Worm (Caenorhabditis elegans) whole organism, mixed stage, embryonic: ENCODE data around the gene iglr-1.

Experiments used
- M03D4.4 ChIP-seq: sonication (generic microtip); optimal IDR thresholded peaks from 2 replicates; lab custom pipeline; 2017; ENCODE audit warnings: mild to moderate bottlenecking, missing genetic modification characterization, missing compliant biosample characterization
- bed-3 ChIP-seq: fragments of 200-800 bp; sonication (Bioruptor generic); optimal IDR thresholded peaks from 3 replicates; lab custom pipeline; 2018; ENCODE audit warnings: mild to moderate bottlenecking, missing genetic modification characterization, moderate library complexity, missing compliant biosample characterization
- blmp-1 ChIP-seq: fragments of 150-350 bp; optimal IDR thresholded peaks from 2 replicates; lab custom pipeline; 2014; ENCODE audit warnings: missing biosample characterization, missing genetic modification characterization
- ceh-39 ChIP-seq: fragments of 150-350 bp; optimal IDR thresholded peaks from 2 replicates; lab custom pipeline; 2014; ENCODE audit warnings: missing biosample characterization, missing genetic modification characterization
- ceh-83 ChIP-seq: fragments of 200-800 bp; sonication (Bioruptor generic); optimal IDR thresholded peaks from 2 replicates; lab custom pipeline; 2018; ENCODE audit warnings: mild to moderate bottlenecking, missing genetic modification characterization, missing compliant biosample characterization
- ces-1 ChIP-seq: fragments of 150-350 bp; optimal IDR thresholded peaks from 2 replicates; lab custom pipeline; 2014; ENCODE audit warnings: missing biosample characterization, missing genetic modification reagents, missing genetic modification characterization
- drap-1 ChIP-seq: fragments of 200-800 bp; sonication (Bioruptor generic); optimal IDR thresholded peaks from 3 replicates; lab custom pipeline; 2018; ENCODE audit warnings: mild to moderate bottlenecking, missing genetic modification characterization, missing compliant biosample characterization
- elt-1 ChIP-seq: sonication (generic microtip); optimal IDR thresholded peaks from 2 replicates; lab custom pipeline; 2017; ENCODE audit warnings: missing genetic modification characterization, mild to moderate bottlenecking, missing compliant biosample characterization, antibody characterized with exemption, moderate library complexity, borderline replicate concordance; ENCODE audit not compliant: insufficient read depth
- elt-3 ChIP-seq: fragments of 150-350 bp; optimal IDR thresholded peaks from 2 replicates; lab custom pipeline; 2014; ENCODE audit warnings: missing biosample characterization, missing genetic modification characterization
- hlh-1 ChIP-seq: fragments of 150-350 bp; optimal IDR thresholded peaks from 2 replicates; lab custom pipeline; 2014; ENCODE audit warnings: missing biosample characterization, missing genetic modification reagents, missing genetic modification characterization
- lin-13 ChIP-seq: fragments of 150-350 bp; optimal IDR thresholded peaks from 2 replicates; lab custom pipeline; 2014; ENCODE audit warnings: missing biosample characterization, missing genetic modification characterization
- lin-32 ChIP-seq: fragments of 200-800 bp; sonication (Bioruptor generic); optimal IDR thresholded peaks from 2 replicates; lab custom pipeline; 2018; ENCODE audit warnings: mild to moderate bottlenecking, missing genetic modification characterization, missing compliant biosample characterization
- lsy-2 ChIP-seq: fragments of 150-350 bp; optimal IDR thresholded peaks from 2 replicates; lab custom pipeline; 2014; ENCODE audit warnings: missing biosample characterization, missing genetic modification characterization
- mab-5 ChIP-seq: fragments of 150-350 bp; optimal IDR thresholded peaks from 2 replicates; lab custom pipeline; 2014; ENCODE audit warnings: missing biosample characterization, missing genetic modification characterization
- mep-1 ChIP-seq: fragments of 150-350 bp; optimal IDR thresholded peaks from 2 replicates; lab custom pipeline; 2017; ENCODE audit warnings: missing biosample characterization, missing genetic modification reagents, missing genetic modification characterization, inconsistent platforms
- mls-2 ChIP-seq: sonication (generic microtip); optimal IDR thresholded peaks from 2 replicates; lab custom pipeline; 2016; ENCODE audit warnings: mild to moderate bottlenecking, missing genetic modification characterization, moderate library complexity, missing compliant biosample characterization
- nhr-12 ChIP-seq: fragments of 150-350 bp; optimal IDR thresholded peaks from 2 replicates; lab custom pipeline; 2014; ENCODE audit warnings: missing biosample characterization, missing genetic modification characterization
- nhr-2 ChIP-seq: fragments of 150-350 bp; optimal IDR thresholded peaks from 2 replicates; lab custom pipeline; 2014; ENCODE audit warnings: missing biosample characterization, missing genetic modification characterization
- nhr-237 ChIP-seq: fragments of 150-350 bp; optimal IDR thresholded peaks from 2 replicates; lab custom pipeline; 2014; ENCODE audit warnings: missing biosample characterization, missing genetic modification characterization
- nhr-28 ChIP-seq: fragments of 150-350 bp; optimal IDR thresholded peaks from 2 replicates; lab custom pipeline; 2014; ENCODE audit warnings: missing biosample characterization, missing genetic modification characterization
- nhr-76 ChIP-seq: sonication (generic microtip); optimal IDR thresholded peaks from 2 replicates; lab custom pipeline; 2017; ENCODE audit warnings: missing biosample characterization, missing genetic modification characterization
- pha-4 ChIP-seq: fragments of 150-350 bp; optimal IDR thresholded peaks from 2 replicates; lab custom pipeline; 2018; ENCODE audit warnings: missing biosample characterization, missing genetic modification reagents, missing genetic modification characterization
- sem-2 ChIP-seq: fragments of 200-800 bp; sonication (Bioruptor generic); optimal IDR thresholded peaks from 2 replicates; lab custom pipeline; 2018; ENCODE audit warnings: mild to moderate bottlenecking, missing genetic modification characterization, missing compliant biosample characterization
- snpc-4 ChIP-seq: fragments of 150-350 bp; optimal IDR thresholded peaks from 2 replicates; lab custom pipeline; 2014; ENCODE audit warnings: missing biosample characterization, missing genetic modification characterization
- sptf-1 ChIP-seq: sonication (generic microtip); optimal IDR thresholded peaks from 2 replicates; lab custom pipeline; 2017; ENCODE audit warnings: mild to moderate bottlenecking, missing genetic modification characterization, moderate library complexity, missing compliant biosample characterization
- tbx-8 ChIP-seq: fragments of 200-800 bp; sonication (Bioruptor generic); optimal IDR thresholded peaks from 2 replicates; lab custom pipeline; 2018; ENCODE audit warnings: mild to moderate bottlenecking, missing genetic modification characterization, moderate library complexity, missing compliant biosample characterization
- unc-120 ChIP-seq: sonication (generic microtip); optimal IDR thresholded peaks from 2 replicates; lab custom pipeline; 2017; ENCODE audit warnings: missing genetic modification characterization, missing compliant biosample characterization; ENCODE audit not compliant: poor library complexity, severe bottlenecking
- unc-39 ChIP-seq: fragments of 150-350 bp; optimal IDR thresholded peaks from 2 replicates; lab custom pipeline; 2014; ENCODE audit warnings: missing biosample characterization, missing genetic modification characterization
- unc-62 ChIP-seq: fragments of 150-350 bp; optimal IDR thresholded peaks from 2 replicates; lab custom pipeline; 2014; ENCODE audit warnings: missing biosample characterization, missing genetic modification reagents, missing genetic modification characterization
- ztf-11 ChIP-seq: fragments of 150-350 bp; optimal IDR thresholded peaks from 2 replicates; lab custom pipeline; 2014; ENCODE audit warnings: missing biosample characterization, missing genetic modification characterization

iglr-1 gene

DNA sequence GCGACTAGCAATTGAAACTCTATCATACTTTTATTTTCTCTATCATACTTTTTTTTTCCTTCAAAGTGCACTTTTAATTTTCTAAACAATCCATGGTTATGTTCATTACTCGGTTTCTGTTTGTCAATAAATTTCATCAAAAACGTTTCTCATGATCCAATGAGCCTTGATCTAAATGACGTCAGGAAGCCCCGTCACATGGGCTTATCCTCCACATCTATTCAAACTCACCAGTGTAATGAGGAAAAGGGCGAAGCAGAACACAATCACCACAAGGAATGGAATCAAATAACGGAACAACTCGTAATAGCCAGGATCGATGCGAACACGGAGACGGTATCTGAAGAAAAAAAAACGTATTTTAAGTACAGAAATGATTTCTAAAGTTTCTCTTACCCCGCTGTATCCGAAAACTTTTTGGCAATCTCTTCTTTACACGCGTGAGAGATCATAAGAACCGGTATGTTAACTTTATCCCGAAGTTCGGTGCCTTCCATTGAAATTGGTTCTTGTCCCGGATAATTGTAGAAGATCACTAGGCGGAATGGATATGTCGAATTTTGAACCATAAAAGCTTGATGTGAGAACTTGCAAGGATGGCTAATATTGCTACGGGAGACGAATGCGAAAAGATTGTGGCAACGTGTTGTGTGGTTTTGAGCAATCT is 48.0 kb upstream of the iglr-1 start:
- TF ChIP-seq nhr-2 (tag; lab: Kevin White, UChicago) (no peak), hlh-1 (tag; lab: Kevin White, UChicago) (no peak), nhr-12 (no peak), lsy-2 (no peak), ces-1 (no peak), snpc-4 (no peak)
- TF ChIP-seq, all 35 proteins: peak for 0

DNA sequence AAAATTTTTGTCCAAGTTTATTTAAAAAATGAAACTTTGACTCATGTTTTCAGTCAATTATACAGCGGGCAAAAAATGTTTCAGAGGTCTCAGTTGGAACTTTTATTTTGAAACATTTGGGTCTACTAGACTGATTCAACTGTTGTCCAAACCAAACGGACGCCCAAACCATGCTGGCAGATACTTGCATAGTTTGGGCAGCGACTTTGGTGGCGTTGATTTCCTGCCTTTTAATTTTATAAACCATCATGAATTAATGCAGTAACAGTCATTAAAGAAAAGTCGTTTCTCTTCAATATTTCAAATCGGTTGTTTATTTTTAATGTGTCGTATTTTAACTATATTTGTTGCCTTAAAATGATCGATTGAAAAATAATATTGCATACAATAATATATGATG is 45.1 kb upstream of the iglr-1 start:
- TF ChIP-seq unc-62 (GFP tag; lab: Kevin White, UChicago): no peak
- TF ChIP-seq M03D4.4: no peak
- no peak for TF ChIP-seq ceh-83
- TF ChIP-seq lin-32 (GFP tag; lab: Kevin White, UChicago): no peak
- TF ChIP-seq elt-3 (tag; lab: Kevin White, UChicago): no peak
- TF ChIP-seq elt-1 (tag; lab: Kevin White, UChicago): no peak
- no peak for TF ChIP-seq nhr-28
- no peak for TF ChIP-seq unc-120 (tag; lab: Kevin White, UChicago)
- no peak for TF ChIP-seq unc-39
- no peak for TF ChIP-seq ceh-39 (tag; lab: Kevin White, UChicago)
- no peak for TF ChIP-seq lsy-2
- TF ChIP-seq sptf-1 (tag; lab: Kevin White, UChicago): no peak
- no peak for TF ChIP-seq tbx-8 (GFP tag; lab: Kevin White, UChicago)
- TF ChIP-seq nhr-2 (tag; lab: Kevin White, UChicago): no peak
- no peak for TF ChIP-seq nhr-12
- TF ChIP-seq ztf-11 (tag; lab: Kevin White, UChicago): no peak
- TF ChIP-seq mep-1: no peak
- no peak for TF ChIP-seq mab-5 (tag; lab: Kevin White, UChicago)

DNA sequence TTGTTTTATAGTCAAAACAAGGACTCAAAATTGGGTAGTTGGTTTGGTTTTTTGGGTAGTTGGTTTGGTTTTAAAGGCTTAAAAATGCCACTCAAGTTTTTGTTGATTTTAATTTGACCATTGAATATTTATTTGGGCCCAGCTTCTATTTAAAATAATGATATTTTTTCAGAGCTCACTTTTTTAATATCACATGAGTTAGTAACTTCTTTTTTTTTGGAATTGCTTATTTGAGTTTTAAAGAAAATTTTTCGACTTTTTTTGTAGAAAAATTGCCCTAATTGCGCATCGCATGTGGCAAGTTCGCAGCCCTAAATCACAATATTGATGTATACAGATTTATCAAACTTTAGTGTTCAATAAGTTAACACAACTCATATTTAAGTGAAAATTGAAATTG is 44.6 kb upstream of the iglr-1 start:
- no peak for TF ChIP-seq nhr-2 (tag; lab: Kevin White, UChicago)
- no peak for TF ChIP-seq hlh-1 (tag; lab: Kevin White, UChicago)
- TF ChIP-seq lsy-2: no peak
- TF ChIP-seq ceh-83: no peak
- TF ChIP-seq tbx-8 (GFP tag; lab: Kevin White, UChicago): no peak
- no peak for TF ChIP-seq ces-1
- TF ChIP-seq snpc-4: no peak
- TF ChIP-seq ceh-39 (tag; lab: Kevin White, UChicago): no peak

DNA sequence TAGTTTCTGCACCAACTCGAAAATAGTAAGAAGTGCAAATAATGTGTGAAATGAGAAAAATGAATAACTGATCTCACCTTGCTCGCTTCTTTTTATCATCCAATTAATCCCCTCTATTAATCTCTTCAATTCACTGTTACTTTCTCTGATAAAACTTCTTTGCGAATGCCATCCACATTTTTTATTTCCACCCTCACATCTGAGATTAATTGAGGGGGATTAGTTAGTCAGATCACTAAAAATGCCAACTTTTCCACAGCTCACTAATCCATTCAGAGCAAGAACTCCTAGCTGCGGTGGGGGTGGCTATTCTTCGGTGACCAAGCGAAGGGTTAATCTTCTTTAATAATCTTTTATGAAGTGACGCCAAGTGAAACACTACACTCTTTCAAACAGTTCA is 43.6 kb upstream of the iglr-1 start, which contains the start of gene dsc-1:
Gene dsc-1, minus strand, starts transcription at position 46 of the 400 bp plus-strand sequence.
- TF ChIP-seq unc-62 (GFP tag; lab: Kevin White, UChicago): no peak
- TF ChIP-seq ztf-11 (tag; lab: Kevin White, UChicago): no peak
- no peak for TF ChIP-seq bed-3
- no peak for TF ChIP-seq pha-4
- no peak for TF ChIP-seq lin-32 (GFP tag; lab: Kevin White, UChicago)
- TF ChIP-seq elt-1 (tag; lab: Kevin White, UChicago): no peak

DNA sequence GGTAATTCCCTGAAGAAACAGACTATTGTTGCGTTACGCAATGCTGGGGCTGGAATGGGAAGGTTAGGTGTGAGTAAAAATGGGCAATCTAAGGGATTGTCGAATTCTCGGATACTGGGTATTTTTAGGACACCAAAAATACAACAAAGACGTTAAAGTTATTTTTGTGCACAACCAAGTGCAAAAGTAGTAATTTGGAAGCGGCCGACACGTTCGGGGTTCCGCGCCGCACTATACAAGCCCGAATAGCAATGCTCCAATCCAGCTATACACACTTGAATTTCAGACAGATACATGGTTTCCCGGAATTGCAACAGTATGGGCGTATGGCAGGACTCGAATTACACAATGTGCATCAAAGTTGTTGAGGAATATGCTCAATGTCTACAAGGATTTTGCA is 36.8 kb upstream of the iglr-1 start:
- TF ChIP-seq pha-4 (no peak), nhr-237 (no peak), ceh-83 (no peak), drap-1 (GFP tag; lab: Kevin White, UChicago) (no peak), snpc-4 (no peak), sem-2 (GFP tag; lab: Kevin White, UChicago) (no peak), bed-3 (no peak), M03D4.4 (no peak), nhr-2 (tag; lab: Kevin White, UChicago) (no peak), lin-13 (tag; lab: Kevin White, UChicago) (no peak), blmp-1 (tag; lab: Kevin White, UChicago) (no peak), lsy-2 (no peak)

DNA sequence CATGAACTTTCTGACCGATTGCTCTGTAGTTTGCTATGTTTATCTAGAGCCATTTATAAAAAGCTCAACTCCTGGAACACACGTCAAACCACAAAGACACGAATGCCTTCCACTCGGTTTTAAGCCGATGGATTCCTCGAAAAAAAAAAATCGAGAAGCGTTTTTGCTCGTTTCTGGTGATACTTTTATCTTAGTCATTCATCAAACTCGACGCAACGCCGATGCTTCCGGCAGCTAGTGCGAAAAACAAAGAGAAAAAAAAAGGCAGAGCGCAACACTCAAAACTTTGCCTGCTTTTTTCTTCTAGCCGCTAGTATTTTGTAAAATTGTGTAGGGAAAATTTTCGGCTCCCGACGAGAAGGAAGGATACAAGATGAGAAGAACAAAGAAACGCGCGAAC is 36.4 kb upstream of the iglr-1 start:
- TF ChIP-seq nhr-28 (no peak), elt-3 (tag; lab: Kevin White, UChicago) (no peak), nhr-2 (tag; lab: Kevin White, UChicago) (no peak), nhr-76 (tag; lab: Kevin White, UChicago) (no peak), unc-62 (GFP tag; lab: Kevin White, UChicago) (no peak), sptf-1 (tag; lab: Kevin White, UChicago) (no peak), ces-1 (no peak), snpc-4 (no peak), unc-39 (no peak), elt-1 (tag; lab: Kevin White, UChicago) (no peak), drap-1 (GFP tag; lab: Kevin White, UChicago) (no peak), mls-2 (tag; lab: Kevin White, UChicago) (no peak)
